Worm (Caenorhabditis elegans) whole organism, dauer: ENCODE measurements around the gene tiar-1.
"Not testable (repeated sequence)": the region's sequence is repeated elsewhere in the genome, so short reads cannot be mapped to it uniquely, and the experiment has no call there.

ENCODE experiments used
- unc-62 ChIP-seq: sonication (generic microtip); optimal IDR thresholded peaks from 2 replicates; lab custom pipeline; 2017; ENCODE audit warnings: missing biosample characterization, missing genetic modification reagents, missing genetic modification characterization

tiar-1 gene

DNA sequence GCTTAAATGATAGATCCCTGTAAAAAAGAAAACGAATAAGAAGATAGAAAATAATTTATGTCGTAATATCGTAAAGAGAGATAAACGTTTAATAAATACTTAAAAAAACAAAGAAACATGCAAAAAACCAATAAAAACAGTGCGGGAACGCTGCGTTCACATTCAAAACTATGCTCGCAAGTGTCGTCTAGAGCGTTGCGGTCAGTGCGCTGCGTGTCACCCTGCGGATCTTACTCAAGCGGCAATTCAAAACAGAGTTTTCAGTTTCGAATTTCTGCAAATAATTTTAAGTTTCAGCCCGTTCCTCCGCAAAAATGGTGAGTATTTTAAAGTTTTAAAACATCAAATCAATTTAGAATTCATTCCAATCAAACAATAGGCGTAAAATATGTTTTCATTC, at the start of gene tiar-1, which contains the start of gene lelo-4:
tiar-1 (minus strand) TSS at position 17 of the 400 bp plus-strand sequence.
lelo-4 (plus strand) TSS at position 118 of the 400 bp plus-strand sequence.
- no peak for TF ChIP-seq unc-62 (GFP tag; lab: Kevin White, UChicago)

DNA sequence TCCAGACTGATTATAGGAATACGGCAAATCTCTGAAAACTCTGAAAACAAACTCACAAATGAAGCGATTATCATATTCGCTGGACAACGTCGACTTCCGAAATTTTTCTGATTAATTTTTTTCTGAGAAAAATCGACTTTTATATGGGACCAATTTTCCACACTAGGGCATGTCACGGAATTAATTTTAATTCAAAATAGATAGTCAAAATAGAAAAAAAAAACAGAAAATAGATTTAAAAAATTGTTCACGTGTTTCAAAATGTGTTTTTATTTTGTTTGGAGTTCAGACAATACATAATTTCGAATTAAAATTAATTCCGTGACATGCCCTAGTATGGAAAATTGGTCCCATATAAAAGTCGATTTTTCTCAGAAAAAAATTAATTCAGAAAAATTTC, 43.0 kb upstream of the tiar-1 start, which contains the start of the genes F10C1.3 and F10C1.23:
F10C1.3 (minus strand) TSS at position 101 of the 400 bp plus-strand sequence.
F10C1.23 (plus strand) TSS at position 385 of the 400 bp plus-strand sequence.
- not testable (repeated sequence) for TF ChIP-seq unc-62 (GFP tag; lab: Kevin White, UChicago)

DNA sequence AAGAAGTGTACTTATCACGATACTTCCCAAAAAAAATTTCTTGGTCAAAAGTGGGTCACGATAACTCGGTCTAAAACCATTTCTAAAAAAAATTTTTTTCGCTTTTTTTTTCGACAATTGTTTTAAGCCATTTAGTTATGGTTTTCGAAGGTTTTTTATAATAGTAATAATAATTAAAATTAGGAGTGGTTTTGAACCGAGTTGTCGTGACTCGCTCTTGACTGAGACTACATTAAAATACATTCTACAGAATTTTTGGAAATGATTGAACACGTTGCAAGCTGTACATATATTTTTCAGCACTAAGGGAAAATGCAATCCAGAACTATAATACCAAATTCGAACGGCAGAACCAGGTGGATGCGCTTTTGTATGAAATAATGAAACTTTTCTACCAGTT, 39.5 kb upstream of the tiar-1 start, which contains the start of gene F10C1.8:
F10C1.8 (plus strand) TSS at position 301 of the 400 bp plus-strand sequence.
- no peak for TF ChIP-seq unc-62 (GFP tag; lab: Kevin White, UChicago)

DNA sequence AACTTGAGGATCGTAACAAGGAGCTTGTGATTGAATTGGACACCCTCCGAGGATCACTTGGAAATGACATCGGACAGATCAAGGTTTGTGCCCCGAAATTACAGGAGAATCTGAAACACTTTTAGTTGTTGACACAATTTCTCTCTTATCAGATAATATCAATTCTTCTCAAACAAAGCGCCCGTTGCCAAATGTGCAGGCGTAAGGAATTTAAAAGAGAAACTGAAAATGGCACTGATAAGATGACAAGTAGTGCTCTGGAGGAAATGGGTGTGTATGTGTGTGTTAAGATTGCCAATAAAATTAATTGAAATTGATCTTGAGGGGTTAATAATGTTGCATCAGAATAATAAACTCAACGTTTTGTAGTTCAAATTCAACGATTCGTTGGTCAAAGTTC, 36.7 kb upstream of the tiar-1 start:
- TF ChIP-seq unc-62 (GFP tag; lab: Kevin White, UChicago): no peak

DNA sequence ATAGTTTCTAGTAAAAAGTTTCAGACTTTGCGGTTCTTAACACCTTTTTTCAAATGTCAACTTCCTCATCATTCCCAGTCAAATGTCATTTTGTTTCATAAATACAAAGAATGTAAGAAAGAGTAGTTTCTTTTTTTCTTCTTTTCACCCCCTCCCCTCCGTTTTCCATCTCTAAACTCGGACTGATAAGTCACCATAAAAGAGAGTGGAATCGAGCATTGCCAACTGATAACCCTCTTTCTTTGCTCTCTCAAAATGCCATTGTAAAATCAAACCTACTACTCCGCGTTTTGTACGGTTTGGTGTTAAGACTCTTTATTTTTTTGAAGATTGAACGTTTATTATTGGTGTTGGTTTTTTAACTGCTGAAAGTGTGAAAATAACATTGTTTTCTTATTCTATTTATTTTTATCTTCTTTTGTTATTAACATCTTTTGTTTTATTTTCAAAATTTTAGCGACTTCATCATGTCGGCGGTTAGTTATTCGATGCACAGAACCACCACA, 35.2 kb upstream of the tiar-1 start, which contains the start of gene ifb-2:
ifb-2 (plus strand) TSS at position 456 of the 506 bp plus-strand sequence.
- no peak for TF ChIP-seq unc-62 (GFP tag; lab: Kevin White, UChicago)

DNA sequence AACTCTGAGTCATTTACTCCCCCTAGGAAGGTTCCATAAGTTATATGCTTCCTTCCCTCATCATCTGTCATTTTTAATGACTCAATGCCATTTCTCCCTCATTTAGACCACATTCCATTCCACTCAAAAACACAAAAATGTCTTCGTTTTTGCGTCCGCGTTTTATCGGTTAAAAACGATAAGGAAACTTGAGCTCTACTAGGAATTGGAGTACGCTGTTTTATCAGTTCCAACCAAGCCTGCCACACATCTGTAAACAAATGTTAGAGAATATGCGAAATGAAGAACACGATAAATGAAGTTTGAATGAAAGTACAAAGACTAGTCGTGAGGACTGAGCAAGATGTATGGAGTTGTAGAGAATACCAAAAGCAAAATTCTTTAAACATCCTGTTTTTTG, 33.8 kb upstream of the tiar-1 start:
- TF ChIP-seq unc-62 (GFP tag; lab: Kevin White, UChicago): no peak

DNA sequence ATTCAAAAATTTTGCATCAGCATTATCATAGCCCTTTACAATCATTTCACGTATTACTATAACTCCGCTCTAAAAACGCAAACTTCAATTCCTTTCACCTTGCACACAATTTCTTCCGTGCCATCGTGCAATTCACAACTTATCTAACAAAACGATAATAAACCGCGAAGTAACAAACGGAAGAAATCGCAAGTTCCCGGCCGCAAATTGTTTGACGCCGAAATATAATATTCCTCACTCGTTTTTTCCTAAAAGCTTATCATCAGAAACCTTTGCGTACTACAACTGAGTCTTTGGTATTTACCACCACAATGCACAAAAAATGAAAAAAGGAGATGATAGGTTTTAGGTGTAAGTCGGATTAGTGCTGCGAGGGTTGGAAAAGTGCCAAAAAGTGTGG, 32.7 kb upstream of the tiar-1 start:
- TF ChIP-seq unc-62 (GFP tag; lab: Kevin White, UChicago): no peak

DNA sequence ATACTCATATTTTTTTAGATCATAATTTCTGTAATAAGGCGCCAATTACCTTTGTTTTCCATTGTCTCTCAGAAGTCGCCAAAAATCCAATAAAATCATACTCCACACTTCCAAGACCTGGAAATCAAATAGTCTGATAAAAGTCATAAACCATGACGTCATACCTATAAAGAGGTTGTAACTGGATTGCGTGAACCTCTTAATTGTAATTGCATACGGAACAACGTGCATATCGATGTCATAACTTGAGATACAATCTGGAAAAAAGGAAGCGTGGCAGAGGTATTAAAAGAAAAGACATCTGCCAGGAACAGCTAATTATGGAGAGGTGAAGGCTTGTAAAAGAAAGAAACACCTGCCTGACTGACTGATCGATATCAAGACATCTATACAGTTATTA, 30.5 kb upstream of the tiar-1 start, which contains the start of gene F10C1.9:
F10C1.9 (minus strand) TSS at position 197 of the 400 bp plus-strand sequence.
- TF ChIP-seq unc-62 (GFP tag; lab: Kevin White, UChicago): no peak

DNA sequence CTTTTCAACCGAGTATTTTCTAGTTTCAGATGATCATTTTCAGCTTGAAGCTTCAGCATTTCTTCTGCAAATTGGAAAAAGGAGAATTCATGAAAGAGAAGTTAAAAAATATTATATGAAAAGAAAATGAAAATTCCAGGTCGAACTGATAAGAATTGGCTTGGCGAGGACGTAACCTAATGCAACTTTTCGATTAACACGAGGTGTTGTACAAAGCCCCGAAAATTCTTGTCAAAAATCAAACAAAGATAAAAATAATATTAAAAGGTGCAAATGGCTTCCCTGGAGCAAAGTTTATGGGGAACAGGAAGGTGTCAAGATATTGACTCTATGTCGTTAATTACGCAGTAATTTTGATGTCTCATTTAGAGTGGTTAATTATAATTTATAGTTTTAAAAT, 29.7 kb upstream of the tiar-1 start:
- TF ChIP-seq unc-62 (GFP tag; lab: Kevin White, UChicago): no peak

DNA sequence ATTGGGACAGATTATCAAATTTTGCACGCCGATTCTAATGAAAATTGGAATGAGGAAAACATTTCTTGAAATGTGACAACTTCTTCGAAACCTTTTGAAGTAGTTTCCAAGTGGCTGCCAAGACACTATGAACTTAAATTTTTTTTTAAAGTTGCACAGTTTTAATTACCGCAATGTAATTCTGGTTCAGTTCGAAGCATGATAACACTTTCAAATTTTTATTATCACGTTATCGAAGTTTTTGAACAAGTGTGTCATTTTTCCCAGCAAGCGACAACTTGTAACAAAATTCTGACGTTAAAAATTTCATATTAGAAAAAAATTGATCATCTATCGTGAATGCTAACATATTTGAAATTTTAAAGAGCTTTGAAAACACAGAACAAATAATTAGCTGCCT, 28.1 kb upstream of the tiar-1 start:
- TF ChIP-seq unc-62 (GFP tag; lab: Kevin White, UChicago): no peak

DNA sequence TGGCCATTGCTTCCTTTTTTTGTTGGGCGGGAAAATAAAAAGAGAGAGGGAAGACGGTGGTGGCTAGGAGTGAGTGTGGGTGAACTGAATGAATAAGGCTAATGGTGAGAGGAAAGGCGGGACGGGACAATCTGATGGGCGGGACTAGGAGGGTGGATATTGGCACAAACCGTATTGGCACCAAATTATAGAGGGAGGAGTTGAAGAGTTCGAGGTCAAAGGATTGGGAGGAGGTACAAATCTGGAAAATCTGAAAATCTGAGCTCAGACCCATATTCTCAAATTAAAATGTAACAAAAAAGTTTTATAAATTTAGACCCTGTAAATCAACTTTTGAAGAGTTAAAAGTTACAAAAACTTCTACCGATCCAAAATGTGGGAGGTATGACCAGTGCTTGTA, 24.2 kb upstream of the tiar-1 start, which contains the start of gene hlh-14:
hlh-14 (minus strand) TSS at position 101 of the 400 bp plus-strand sequence.
- no peak for TF ChIP-seq unc-62 (GFP tag; lab: Kevin White, UChicago)

DNA sequence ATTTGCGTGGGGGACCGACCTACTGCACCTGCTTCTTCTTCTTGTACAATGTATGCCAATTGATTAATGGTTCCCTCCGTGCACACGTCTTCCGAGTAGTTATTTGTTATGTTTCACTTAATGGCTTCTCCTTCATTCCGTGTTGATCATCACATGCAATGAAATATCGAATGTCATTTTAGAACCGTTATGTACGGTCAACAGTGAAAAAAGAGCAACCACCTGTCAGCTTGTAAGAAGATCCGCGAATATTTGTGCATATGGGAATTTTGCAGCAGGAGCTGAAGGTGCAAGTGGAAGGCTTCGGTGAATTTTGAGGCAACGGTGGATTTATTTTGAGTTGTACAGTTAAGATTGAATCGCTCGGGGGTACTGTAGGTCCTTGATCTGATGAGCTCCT, 22.0 kb upstream of the tiar-1 start:
- no peak for TF ChIP-seq unc-62 (GFP tag; lab: Kevin White, UChicago)

DNA sequence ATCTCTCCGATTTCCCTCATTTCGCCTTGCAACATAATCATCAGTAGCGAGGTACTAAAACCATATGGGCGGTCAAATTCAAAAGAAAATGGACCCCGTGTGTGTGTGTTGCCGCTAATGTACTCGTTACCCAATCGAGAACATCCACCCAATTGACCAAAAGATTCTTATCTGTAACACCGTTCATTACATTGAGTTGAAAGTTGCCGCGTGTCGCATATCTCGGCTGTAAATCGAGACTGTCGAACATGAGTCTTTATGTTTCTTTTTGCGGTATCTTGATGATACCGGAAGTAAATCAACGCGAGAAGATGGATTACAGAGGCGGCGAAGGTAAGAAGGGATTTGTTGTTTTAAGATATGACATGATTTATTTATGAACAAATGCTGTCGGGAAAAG, 21.1 kb upstream of the tiar-1 start:
- no peak for TF ChIP-seq unc-62 (GFP tag; lab: Kevin White, UChicago)

DNA sequence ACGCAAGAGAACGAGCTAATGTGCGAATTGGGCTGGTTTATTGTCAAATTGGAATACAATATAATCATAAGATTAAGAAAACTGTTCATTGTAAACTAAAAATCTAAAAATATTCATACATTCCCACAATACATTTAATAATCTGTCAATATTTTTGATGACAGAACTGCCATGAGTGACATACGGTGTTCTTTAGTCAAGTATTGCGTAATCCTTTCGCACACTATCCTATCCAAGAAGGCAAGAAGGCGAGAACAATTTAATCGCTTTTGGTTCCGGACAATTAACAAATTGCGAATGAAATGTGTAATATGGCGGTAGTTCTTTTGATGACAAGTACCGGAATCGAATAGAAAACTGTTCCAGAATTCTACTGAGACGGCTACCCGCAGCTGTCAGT, 20.3 kb upstream of the tiar-1 start:
- TF ChIP-seq unc-62 (GFP tag; lab: Kevin White, UChicago): no peak

DNA sequence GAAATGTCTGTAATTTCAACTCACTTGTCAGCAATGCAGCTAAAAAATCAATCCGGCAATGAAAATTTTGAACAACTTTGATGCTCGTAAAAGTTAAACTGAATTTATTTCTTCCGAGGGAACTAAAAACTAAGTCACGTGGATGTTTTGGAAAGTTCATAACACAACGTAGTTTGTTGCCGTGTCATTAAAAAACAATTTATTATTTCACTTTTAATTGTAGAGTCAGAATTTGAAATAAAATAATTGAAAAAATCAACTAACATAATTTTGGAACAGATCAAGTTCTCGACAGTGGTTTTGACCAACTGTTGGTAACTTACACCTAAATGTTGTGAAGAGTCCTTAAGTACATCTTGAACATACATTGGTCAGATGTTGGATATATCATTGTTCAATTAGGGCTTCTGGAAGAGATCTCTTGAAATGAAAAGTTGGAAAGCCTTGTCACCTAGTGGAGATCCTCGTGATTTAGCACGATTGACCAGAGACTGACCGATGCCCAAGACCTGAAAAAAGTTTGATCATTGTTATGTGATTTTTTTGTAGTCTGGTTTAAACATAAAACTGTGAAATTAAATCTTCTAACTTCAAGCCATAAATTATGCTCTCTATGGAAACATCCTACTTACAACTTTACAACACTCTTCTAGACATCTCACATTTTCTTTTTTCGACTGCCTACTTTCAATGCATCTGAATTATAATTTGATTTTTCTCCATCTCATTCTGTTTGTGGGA, 15.9 kb upstream of the tiar-1 start, which contains the start of the genes C18A3.7 and C18A3.11:
C18A3.7 (minus strand) TSS at position 101 of the 741 bp plus-strand sequence.
C18A3.11 (plus strand) TSS at position 691 of the 741 bp plus-strand sequence.
- TF ChIP-seq unc-62 (GFP tag; lab: Kevin White, UChicago): no peak

DNA sequence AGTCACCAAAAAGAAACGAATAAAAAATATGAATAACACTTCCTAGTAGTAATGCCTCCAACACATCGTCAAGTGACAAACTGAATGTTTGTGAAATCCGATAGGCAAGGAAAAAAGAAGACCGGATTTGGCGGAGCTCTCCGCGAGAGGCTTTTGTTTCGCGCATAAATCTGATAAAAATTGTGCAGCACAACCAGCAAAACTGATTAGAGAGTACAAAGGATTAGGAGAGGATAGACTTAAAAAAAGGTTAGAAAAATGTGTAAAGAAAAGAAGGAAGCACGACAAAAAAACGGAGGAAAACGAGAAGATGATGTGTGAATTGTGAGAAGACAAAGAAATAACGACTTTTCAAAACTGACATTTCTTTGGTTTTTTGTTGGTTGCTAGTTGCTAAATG, 13.1 kb upstream of the tiar-1 start, which contains the start of gene rab-3:
rab-3 (minus strand) TSS at position 147 of the 400 bp plus-strand sequence.
- no peak for TF ChIP-seq unc-62 (GFP tag; lab: Kevin White, UChicago)
